Fruit fly (Drosophila melanogaster) Kc167 (cell line): ENCODE measurements around the gene CG17648.

ENCODE experiments used
- Myc ChIP-seq: fragments of >200 bp; optimal IDR thresholded peaks from 2 replicates; lab custom pipeline; 2017; ENCODE audit warnings: missing external identifiers
- insv ChIP-seq: fragments of >200 bp; optimal IDR thresholded peaks from 3 replicates; lab custom pipeline; 2018; ENCODE audit warnings: missing external identifiers
- psq ChIP-seq: fragments of >200 bp; optimal IDR thresholded peaks from 2 replicates; lab custom pipeline; 2017; ENCODE audit warnings: missing external identifiers

dm6 chr2L:1704746-1705145, 47.4 kb upstream of the CG17648 start, which contains the start of gene cpb:
- TF ChIP-seq psq (lab: Kevin White, UChicago) (no peak), insv (lab: Kevin White, UChicago) (no peak), Myc (lab: Kevin White, UChicago) (no peak)
